Fruit fly (Drosophila melanogaster): Measurements from ENCODE around the gene PolD1.
A peak's percentile ranks its signal among the peaks of the same experiment; 100 is the strongest.

The PolD1 gene

DNA sequence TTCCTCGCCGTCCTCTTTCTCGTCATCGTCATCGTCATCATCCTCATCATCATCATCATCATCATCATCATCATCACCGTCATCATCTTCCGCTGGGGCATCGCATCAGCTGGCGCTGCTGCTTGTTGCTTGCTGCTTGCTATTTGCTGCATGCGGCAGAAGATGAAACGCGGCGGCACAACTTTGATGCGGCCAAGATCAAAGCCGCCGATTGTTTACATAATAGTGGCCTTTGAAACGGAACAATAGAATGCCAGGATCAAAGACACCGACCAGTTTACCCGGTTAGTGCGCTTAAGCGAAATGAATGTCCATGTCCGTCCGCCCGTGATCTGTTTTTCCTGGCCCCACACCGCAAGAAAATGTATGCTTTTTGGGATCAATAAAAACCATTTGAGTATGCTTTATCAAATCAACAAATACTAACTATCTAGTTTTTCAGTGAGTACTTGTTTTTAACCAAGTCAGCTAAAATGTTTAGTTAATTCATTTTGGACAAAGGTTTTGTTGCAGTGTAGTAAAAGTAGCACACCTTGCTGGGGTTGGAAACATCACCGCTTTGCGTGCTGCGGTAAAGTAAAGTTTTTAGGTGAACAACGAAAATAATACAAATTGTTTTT lies 33.6 kb upstream of the PolD1 start (continued):
- TF ChIP-seq CG12744 (GFP tag; optimal IDR thresholded peaks at IDR 0.05) (no peak), CG9817 (tag; optimal IDR thresholded peaks at IDR 0.05) (no peak), CG6254 (GFP tag; optimal IDR thresholded peaks at IDR 0.05) (no peak), Stat92E (GFP tag; optimal IDR thresholded peaks at IDR 0.05) (no peak), CG14014 (GFP tag; IDR thresholded peaks at IDR 0.05) (no peak), Nf-YA (GFP tag; IDR thresholded peaks at IDR 0.05) (no peak), fd64A (GFP tag; optimal IDR thresholded peaks at IDR 0.05) (no peak), CG4424 (GFP tag; optimal IDR thresholded peaks at IDR 0.05) (peak; percentile 63), Xrp1 (GFP tag; IDR thresholded peaks at IDR 0.05) (peak; percentile 85), CG34376 (GFP tag; optimal IDR thresholded peaks at IDR 0.05) (no peak), CG10321 (GFP tag; IDR thresholded peaks at IDR 0.05) (no peak), exex (tag; optimal IDR thresholded peaks at IDR 0.05) (no peak), CG8478 (optimal IDR thresholded peaks at IDR 0.05) (no peak), sc (optimal IDR thresholded peaks at IDR 0.05) (no peak), sc (GFP tag; optimal IDR thresholded peaks at IDR 0.05) (no peak), ATbp (GFP tag; optimal IDR thresholded peaks at IDR 0.05) (peak; percentile 18), maf-S (GFP tag; optimal IDR thresholded peaks at IDR 0.05) (peak; percentile 38), hbn (GFP tag; IDR thresholded peaks at IDR 0.05; ENCODE audit: partially characterized antibody) (no peak), gsb (GFP tag; IDR thresholded peaks at IDR 0.05) (no peak), PHDP (tag; optimal IDR thresholded peaks at IDR 0.05) (no peak), Eip74EF (GFP tag; optimal IDR thresholded peaks at IDR 0.05) (no peak), CG12942 (GFP tag; optimal IDR thresholded peaks at IDR 0.05) (peak; percentile 20), dm (GFP tag; optimal IDR thresholded peaks at IDR 0.05) (no peak), Spps (tag; optimal IDR thresholded peaks at IDR 0.05) (peak; percentile 64), D19A (tag; optimal IDR thresholded peaks at IDR 0.05) (peak; percentile 65), Hr51 (GFP tag; optimal IDR thresholded peaks at IDR 0.05) (peak in 1 of 2 experiments; percentile 13), esg (GFP tag; conservative IDR thresholded peaks at IDR 0.05) (peak; percentile 29; the same call in 1 of the 2 replicates), bbx (GFP tag; IDR thresholded peaks at IDR 0.05; ENCODE audit: partially characterized antibody) (no peak), Drgx (GFP tag; IDR thresholded peaks at IDR 0.05) (no peak), CG1792 (GFP tag; optimal IDR thresholded peaks at IDR 0.05) (no peak), CoRest (tag; optimal IDR thresholded peaks at IDR 0.05) (peak; percentile 24), CG2120 (GFP tag; optimal IDR thresholded peaks at IDR 0.05) (no peak), lbe (GFP tag; optimal IDR thresholded peaks at IDR 0.05) (no peak), Sox102F (GFP tag; optimal IDR thresholded peaks at IDR 0.05) (peak; percentile 59), az2 (GFP tag; optimal IDR thresholded peaks at IDR 0.05) (peak; percentile 59), HHEX (GFP tag; optimal IDR thresholded peaks at IDR 0.05) (no peak), CG12155 (GFP tag; optimal IDR thresholded peaks at IDR 0.05) (peak; percentile 11), peb (GFP tag; IDR thresholded peaks at IDR 0.05) (peak; percentile 36; the same call in 1 of the 2 replicates), eve (GFP tag; optimal IDR thresholded peaks at IDR 0.05) (peak in 1 of 2 experiments; percentile 21), Elba2 (GFP tag; optimal IDR thresholded peaks at IDR 0.05) (peak; percentile 32), schlank (tag; optimal IDR thresholded peaks at IDR 0.05) (no peak), CG4617 (GFP tag; optimal IDR thresholded peaks at IDR 0.05; ENCODE audit: borderline replicate concordance) (peak; percentile 20), usp (GFP tag; optimal IDR thresholded peaks at IDR 0.05) (no peak), fd96Cb (tag; optimal IDR thresholded peaks at IDR 0.05) (peak; percentile 74), unc-4 (GFP tag; IDR thresholded peaks at IDR 0.05; ENCODE audit: partially characterized antibody) (no peak), btn (GFP tag; optimal IDR thresholded peaks at IDR 0.05) (peak; percentile 37), Max (GFP tag; optimal IDR thresholded peaks at IDR 0.05) (peak; percentile 3), Taf1 (GFP tag; IDR thresholded peaks at IDR 0.05) (no peak), CG16815 (GFP tag; optimal IDR thresholded peaks at IDR 0.05) (peak; percentile 66), dan (GFP tag; IDR thresholded peaks at IDR 0.05) (peak; percentile 55; the same call in 1 of the 2 replicates)
